Worm (Caenorhabditis elegans) whole organism, L1 larva: ENCODE measurements around the gene C50D2.7.

ENCODE experiments used
- C34B4.2 ChIP-seq: sonication (generic microtip); optimal IDR thresholded peaks from 2 replicates; lab custom pipeline; 2017; ENCODE audit warnings: mild to moderate bottlenecking, missing genetic modification characterization, missing compliant biosample characterization
- F16B12.6 ChIP-seq: fragments of 150-350 bp; optimal IDR thresholded peaks from 2 replicates; lab custom pipeline; 2014; ENCODE audit warnings: missing biosample characterization, missing genetic modification characterization
- aha-1 ChIP-seq: fragments of 150-350 bp; optimal IDR thresholded peaks from 2 replicates; lab custom pipeline; 2014; ENCODE audit warnings: missing biosample characterization, missing genetic modification characterization
- aly-2 ChIP-seq: fragments of 150-350 bp; optimal IDR thresholded peaks from 2 replicates; lab custom pipeline; 2014; ENCODE audit warnings: missing biosample characterization, missing genetic modification characterization
- ama-1 ChIP-seq: fragments of 150-350 bp; optimal IDR thresholded peaks from 2 replicates; lab custom pipeline; 2014
- blmp-1 ChIP-seq: fragments of 150-350 bp; optimal IDR thresholded peaks from 2 replicates; lab custom pipeline; 2014; ENCODE audit warnings: missing biosample characterization, missing genetic modification characterization
- ceh-63 ChIP-seq: fragments of 200-800 bp; sonication (Bioruptor generic); optimal IDR thresholded peaks from 2 replicates; lab custom pipeline; 2018; ENCODE audit warnings: mild to moderate bottlenecking, missing genetic modification characterization, missing compliant biosample characterization
- ceh-8 ChIP-seq: fragments of 200-800 bp; sonication (Bioruptor generic); optimal IDR thresholded peaks from 2 replicates; lab custom pipeline; 2018; ENCODE audit warnings: mild to moderate bottlenecking, missing genetic modification characterization, moderate library complexity, missing compliant biosample characterization
- ceh-82 ChIP-seq, 3 experiments: fragments of 150-350 bp in 1 of 3; sonication (generic microtip) in 2 of 3; optimal IDR thresholded peaks; 2 replicates each; lab custom pipeline; 2014 to 2017; ENCODE audit warnings: missing biosample characterization in 3 of 3, missing genetic modification characterization in 3 of 3
- dsc-1 ChIP-seq: sonication (generic microtip); optimal IDR thresholded peaks from 2 replicates; lab custom pipeline; 2016; ENCODE audit warnings: mild to moderate bottlenecking, missing genetic modification characterization, missing compliant biosample characterization
- efl-1 ChIP-seq, 4 experiments: fragments of 150-350 bp; optimal IDR thresholded peaks in 3 of 4; peaks in 1 of 4; 1 replicate in 1 of 4; 2 replicates in 3 of 4; lab custom pipeline; 2014; ENCODE audit warnings: missing biosample characterization in 2 of 4, missing genetic modification characterization in 2 of 4, missing genetic modification reagents in 2 of 4
- elt-2 ChIP-seq: sonication (generic microtip); optimal IDR thresholded peaks from 2 replicates; lab custom pipeline; 2016; ENCODE audit warnings: missing genetic modification characterization, mild to moderate bottlenecking, inconsistent platforms, missing compliant biosample characterization, missing genetic modification reagents
- ets-5 ChIP-seq: fragments of 200-800 bp; sonication (Bioruptor generic); IDR thresholded peaks from 2 replicates; pipeline ENCODE4 v1.3.6; 2022; ENCODE audit warnings: missing genetic modification characterization, missing compliant biosample characterization
- fkh-10 ChIP-seq: sonication (generic microtip); optimal IDR thresholded peaks from 2 replicates; lab custom pipeline; 2017; ENCODE audit warnings: missing biosample characterization, missing genetic modification reagents, missing genetic modification characterization
- fkh-8 ChIP-seq: sonication (generic microtip); optimal IDR thresholded peaks from 2 replicates; lab custom pipeline; 2016; ENCODE audit warnings: mild to moderate bottlenecking, missing genetic modification characterization, missing compliant biosample characterization
- fos-1 ChIP-seq: fragments of 150-350 bp; optimal IDR thresholded peaks from 2 replicates; lab custom pipeline; 2014; ENCODE audit warnings: missing biosample characterization, missing genetic modification characterization
- grh-1 ChIP-seq: fragments of 200-800 bp; sonication (Bioruptor generic); IDR thresholded peaks from 2 replicates; pipeline ENCODE4 v1.3.6; 2022; ENCODE audit warnings: missing genetic modification reagents, missing genetic modification characterization, missing compliant biosample characterization
- hlh-4 ChIP-seq: sonication (generic microtip); optimal IDR thresholded peaks from 2 replicates; lab custom pipeline; 2016; ENCODE audit warnings: mild to moderate bottlenecking, missing genetic modification characterization, missing compliant biosample characterization
- irx-1 ChIP-seq: sonication (generic microtip); optimal IDR thresholded peaks from 2 replicates; lab custom pipeline; 2016; ENCODE audit warnings: missing genetic modification characterization, missing compliant biosample characterization
- lin-15B ChIP-seq: fragments of 150-350 bp; sonication (generic microtip); optimal IDR thresholded peaks from 3 replicates; lab custom pipeline; 2014; ENCODE audit warnings: missing biosample characterization, missing genetic modification characterization
- lin-35 ChIP-seq, 2 experiments: fragments of 150-350 bp; optimal IDR thresholded peaks; 2 replicates each; lab custom pipeline; 2014; ENCODE audit warnings: missing biosample characterization in 2 of 2, missing genetic modification characterization in 2 of 2, missing genetic modification reagents in 2 of 2
- lin-39 ChIP-seq: fragments of 150-350 bp; optimal IDR thresholded peaks from 2 replicates; lab custom pipeline; 2014; ENCODE audit warnings: missing biosample characterization, missing genetic modification reagents, missing genetic modification characterization
- lir-3 ChIP-seq: sonication (generic microtip); optimal IDR thresholded peaks from 2 replicates; lab custom pipeline; 2016; ENCODE audit warnings: mild to moderate bottlenecking, missing genetic modification characterization, moderate library complexity, missing compliant biosample characterization; ENCODE audit not compliant: poor library complexity
- lsy-2 ChIP-seq, 2 experiments: fragments of 150-350 bp; optimal IDR thresholded peaks; 2 replicates each; lab custom pipeline; 2014; ENCODE audit warnings: missing biosample characterization in 2 of 2, missing genetic modification characterization in 2 of 2
- mef-2 ChIP-seq: fragments of 150-350 bp; optimal IDR thresholded peaks from 2 replicates; lab custom pipeline; 2014; ENCODE audit warnings: missing biosample characterization, missing genetic modification characterization
- mep-1 ChIP-seq: fragments of 150-350 bp; optimal IDR thresholded peaks from 2 replicates; lab custom pipeline; 2014; ENCODE audit warnings: missing biosample characterization, missing genetic modification characterization
- nhr-11 ChIP-seq: fragments of 150-350 bp; optimal IDR thresholded peaks from 2 replicates; lab custom pipeline; 2014; ENCODE audit warnings: missing biosample characterization, missing genetic modification characterization
- nhr-19 ChIP-seq: fragments of 200-800 bp; sonication (Bioruptor generic); conservative IDR thresholded peaks from 2 replicates; pipeline ENCODE4 v1.3.6; 2022; ENCODE audit warnings: missing genetic modification characterization, missing compliant biosample characterization
- nhr-237 ChIP-seq: fragments of 150-350 bp; optimal IDR thresholded peaks from 2 replicates; lab custom pipeline; 2014; ENCODE audit warnings: missing biosample characterization, missing genetic modification characterization
- nhr-47 ChIP-seq: sonication (generic microtip); optimal IDR thresholded peaks from 2 replicates; lab custom pipeline; 2016; ENCODE audit warnings: mild to moderate bottlenecking, missing genetic modification characterization, moderate library complexity, missing compliant biosample characterization
- nhr-71 ChIP-seq: sonication (generic microtip); optimal IDR thresholded peaks from 2 replicates; lab custom pipeline; 2016; ENCODE audit warnings: mild to moderate bottlenecking, missing genetic modification characterization, moderate library complexity, missing compliant biosample characterization
- nhr-85 ChIP-seq: sonication (generic microtip); peaks from one replicate; lab custom pipeline; 2016; ENCODE audit warnings: missing genetic modification characterization, inconsistent platforms, missing compliant biosample characterization
- pag-3 ChIP-seq: sonication (generic microtip); optimal IDR thresholded peaks from 2 replicates; lab custom pipeline; 2017; ENCODE audit warnings: missing genetic modification characterization, mild to moderate bottlenecking, missing compliant biosample characterization, antibody characterized with exemption, borderline replicate concordance; ENCODE audit not compliant: insufficient read depth
- pax-3 ChIP-seq: fragments of 200-800 bp; sonication (Bioruptor generic); optimal IDR thresholded peaks from 2 replicates; lab custom pipeline; 2018; ENCODE audit warnings: mild to moderate bottlenecking, missing genetic modification characterization, moderate library complexity, missing compliant biosample characterization
- pqm-1 ChIP-seq: sonication (generic microtip); optimal IDR thresholded peaks from 3 replicates; lab custom pipeline; 2017; ENCODE audit warnings: missing biosample characterization, missing genetic modification characterization
- skn-1 ChIP-seq: fragments of 150-350 bp; optimal IDR thresholded peaks from 2 replicates; lab custom pipeline; 2014; ENCODE audit warnings: missing biosample characterization, missing genetic modification characterization
- sptf-1 ChIP-seq: fragments of 150-350 bp; optimal IDR thresholded peaks from 2 replicates; lab custom pipeline; 2014; ENCODE audit warnings: missing biosample characterization, missing genetic modification characterization
- sup-37 ChIP-seq: fragments of 200-800 bp; sonication (Bioruptor generic); optimal IDR thresholded peaks from 2 replicates; lab custom pipeline; 2018; ENCODE audit warnings: mild to moderate bottlenecking, missing genetic modification characterization, missing compliant biosample characterization
- swsn-7 ChIP-seq: sonication (generic microtip); optimal IDR thresholded peaks from 2 replicates; lab custom pipeline; 2016; ENCODE audit warnings: missing genetic modification characterization, missing compliant biosample characterization
- tbx-2 ChIP-seq: sonication (generic microtip); optimal IDR thresholded peaks from 2 replicates; lab custom pipeline; 2016; ENCODE audit warnings: missing genetic modification characterization, missing compliant biosample characterization
- unc-30 ChIP-seq: sonication (generic microtip); optimal IDR thresholded peaks from 2 replicates; lab custom pipeline; 2017; ENCODE audit warnings: missing biosample characterization, missing genetic modification characterization
- unc-98 ChIP-seq: fragments of 200-800 bp; sonication (Bioruptor generic); IDR thresholded peaks from 2 replicates; pipeline ENCODE4 v1.3.6; 2022; ENCODE audit warnings: missing genetic modification characterization, missing compliant biosample characterization
- vab-15 ChIP-seq: sonication (generic microtip); optimal IDR thresholded peaks from 2 replicates; lab custom pipeline; 2017; ENCODE audit warnings: missing genotype, mild to moderate bottlenecking, missing genetic modification characterization, missing compliant biosample characterization
- zag-1 ChIP-seq: fragments of 150-350 bp; optimal IDR thresholded peaks from 2 replicates; lab custom pipeline; 2014; ENCODE audit warnings: missing biosample characterization, missing genetic modification characterization
- zip-4 ChIP-seq: fragments of 200-800 bp; sonication (Bioruptor generic); optimal IDR thresholded peaks from 2 replicates; lab custom pipeline; 2018; ENCODE audit warnings: mild to moderate bottlenecking, missing genetic modification characterization, moderate library complexity, missing compliant biosample characterization
- ztf-11 ChIP-seq, 2 experiments: sonication (generic microtip); optimal IDR thresholded peaks; 2 replicates each; lab custom pipeline; 2016 to 2017; ENCODE audit warnings: missing genetic modification characterization in 2 of 2, missing biosample characterization in 1 of 2, missing compliant biosample characterization in 1 of 2
- ztf-4 ChIP-seq: fragments of 150-350 bp; optimal IDR thresholded peaks from 2 replicates; lab custom pipeline; 2014; ENCODE audit warnings: missing biosample characterization, missing genetic modification characterization

Gene C50D2.7

ce11 chrII:69354-69753 lies 25.7 kb downstream of the C50D2.7 start, which contains the start of gene egl-26:
Gene egl-26, plus strand, starts transcription at chrII:69654.
- TF ChIP-seq dsc-1: no peak
- TF ChIP-seq sup-37: no peak
- no peak for TF ChIP-seq unc-30 (tag; lab: Kevin White, UChicago)
- no peak for TF ChIP-seq aly-2 (tag; lab: Kevin White, UChicago)
- TF ChIP-seq ets-5 (GFP tag; lab: Robert Waterston, UW): no peak
- no peak for TF ChIP-seq nhr-47 (tag; lab: Kevin White, UChicago)
- no peak for TF ChIP-seq pqm-1 (tag; lab: Kevin White, UChicago)
- TF ChIP-seq ceh-82 (tag; optimal IDR thresholded peaks at IDR 0.05; lab: Kevin White, UChicago): no peak
- no peak for TF ChIP-seq lsy-2 (tag; optimal IDR thresholded peaks at IDR 0.05; lab: Kevin White, UChicago)
- TF ChIP-seq sptf-1 (tag; lab: Kevin White, UChicago): no peak
- TF ChIP-seq vab-15 (tag; lab: Kevin White, UChicago): no peak
- TF ChIP-seq skn-1 (tag; lab: Kevin White, UChicago): no peak
- TF ChIP-seq zag-1 (tag; lab: Kevin White, UChicago): no peak
- no peak for TF ChIP-seq swsn-7 (tag; lab: Kevin White, UChicago)
- TF ChIP-seq pag-3 (tag; lab: Kevin White, UChicago): no peak
- TF ChIP-seq efl-1 (optimal IDR thresholded peaks at IDR 0.05; lab: Kevin White, UChicago): no peak
- TF ChIP-seq efl-1 (GFP tag; optimal IDR thresholded peaks at IDR 0.05 in 1 of 2; lab: Kevin White, UChicago): no peak
- no peak for TF ChIP-seq aha-1 (tag; lab: Kevin White, UChicago)
- TF ChIP-seq fos-1 (tag; lab: Kevin White, UChicago): no peak
- TF ChIP-seq elt-2 (tag; lab: Kevin White, UChicago): no peak

- TF ChIP-seq blmp-1 (tag; lab: Kevin White, UChicago): peak; percentile 72
- no peak for TF ChIP-seq F16B12.6 (tag; lab: Kevin White, UChicago)
These were observed 26.3 kb downstream of the C50D2.7 start for ce11 chrII:68757-69156.

ce11 chrII:67663-68062 lies 27.4 kb downstream of the C50D2.7 start:
- TF ChIP-seq aha-1 (tag; lab: Kevin White, UChicago): no peak
- no peak for TF ChIP-seq nhr-71 (tag; lab: Kevin White, UChicago)
- no peak for TF ChIP-seq swsn-7 (tag; lab: Kevin White, UChicago)
- TF ChIP-seq pqm-1 (tag; lab: Kevin White, UChicago): no peak
- TF ChIP-seq fkh-10 (GFP tag; lab: Kevin White, UChicago): no peak
- TF ChIP-seq C34B4.2 (tag; lab: Kevin White, UChicago): no peak
- TF ChIP-seq elt-2 (tag; lab: Kevin White, UChicago): no peak
- no peak for TF ChIP-seq ceh-8 (GFP tag; lab: Kevin White, UChicago)
- no peak for TF ChIP-seq fkh-8 (tag; lab: Kevin White, UChicago)
- TF ChIP-seq ztf-11 (tag; optimal IDR thresholded peaks at IDR 0.05; lab: Kevin White, UChicago): no peak

ce11 chrII:66322-66721 lies 28.8 kb downstream of the C50D2.7 start:
- no peak for TF ChIP-seq sptf-1 (tag; lab: Kevin White, UChicago)
- TF ChIP-seq lin-15B (tag; lab: Kevin White, UChicago): no peak
- peak; percentile 21 for TF ChIP-seq ztf-4 (tag; lab: Kevin White, UChicago)
- no peak for TF ChIP-seq vab-15 (tag; lab: Kevin White, UChicago)
- TF ChIP-seq grh-1: peak; percentile 33; the same call in 1 of the 2 replicates
- no peak for TF ChIP-seq hlh-4 (tag; lab: Kevin White, UChicago)
- no peak for TF ChIP-seq nhr-19 (GFP tag; lab: Robert Waterston, UW)
- no peak for TF ChIP-seq lir-3
- TF ChIP-seq nhr-11: no peak
- TF ChIP-seq unc-98 (GFP tag; lab: Robert Waterston, UW): no peak
- peak; percentile 79 for TF ChIP-seq mep-1
- peak; percentile 33 for TF ChIP-seq swsn-7 (tag; lab: Kevin White, UChicago)
- no peak for TF ChIP-seq irx-1 (tag; lab: Kevin White, UChicago)
- no peak for TF ChIP-seq ztf-11 (tag; optimal IDR thresholded peaks at IDR 0.05; lab: Kevin White, UChicago)
- no peak for TF ChIP-seq lin-39
- TF ChIP-seq tbx-2 (tag; lab: Kevin White, UChicago): peak; percentile 0
- no peak for TF ChIP-seq mef-2 (tag; lab: Kevin White, UChicago)
- no peak for TF ChIP-seq pax-3 (tag; lab: Kevin White, UChicago)
- no peak for TF ChIP-seq zip-4
- TF ChIP-seq nhr-237 (tag; lab: Kevin White, UChicago): no peak
- no peak for TF ChIP-seq ama-1 (lab: Kevin White, UChicago)
- TF ChIP-seq lin-35 (GFP tag; optimal IDR thresholded peaks at IDR 0.05; lab: Kevin White, UChicago): peak in 1 of 2 experiments; percentile 62
- TF ChIP-seq sup-37: no peak
- TF ChIP-seq fkh-8 (tag; lab: Kevin White, UChicago): no peak
- TF ChIP-seq nhr-85 (tag; lab: Kevin White, UChicago): peak; percentile 92
- no peak for TF ChIP-seq ceh-63
